Fruit fly (Drosophila melanogaster): ENCODE measurements around the gene CG7142.

Gene CG7142

DNA sequence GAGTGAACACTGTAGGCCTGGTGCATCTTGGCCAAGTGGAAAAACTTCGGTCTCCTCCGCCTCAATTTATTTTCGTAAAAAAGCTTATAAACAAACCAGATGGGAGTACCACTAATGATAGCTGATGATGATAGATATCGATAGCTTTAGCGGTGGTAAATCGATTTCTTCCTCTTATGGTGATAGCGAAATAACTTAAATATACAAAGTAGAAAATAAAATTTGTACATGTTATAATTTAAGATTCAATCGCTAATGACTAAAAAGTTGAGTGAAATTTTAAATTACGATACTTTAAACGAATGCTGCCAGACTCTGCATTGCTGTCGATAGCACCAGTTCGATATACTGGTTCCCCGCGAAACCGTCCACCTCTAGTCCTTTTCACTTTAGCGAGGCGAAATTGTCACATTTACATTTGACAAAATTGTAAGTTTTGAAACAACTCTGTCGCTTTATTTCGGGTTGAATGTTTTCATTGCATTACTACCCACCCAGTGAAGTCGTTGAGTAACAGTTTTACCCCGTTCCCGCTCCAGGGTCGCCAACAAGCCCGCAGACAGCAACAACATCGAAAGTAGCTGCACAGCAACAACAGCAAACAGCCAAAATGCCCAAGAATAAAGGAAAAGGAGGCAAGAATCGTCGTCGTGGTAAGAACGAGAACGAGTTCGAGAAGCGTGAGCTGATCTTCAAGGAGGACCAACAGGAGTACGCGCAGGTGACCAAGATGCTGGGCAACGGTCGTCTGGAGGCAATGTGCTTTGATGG, 4.8 kb downstream of the CG7142 start, which contains the start of the genes Vps39 and eIF1A (continued):
- TF ChIP-seq Lpt (GFP tag; optimal IDR thresholded peaks at IDR 0.05), result no peak
- TF ChIP-seq jing (GFP tag; optimal IDR thresholded peaks at IDR 0.05), result no peak
- TF ChIP-seq Xbp1 (GFP tag; optimal IDR thresholded peaks at IDR 0.05), result peak; percentile 48
- no peak for TF ChIP-seq lov (optimal IDR thresholded peaks at IDR 0.05)
- TF ChIP-seq lov (GFP tag; IDR thresholded peaks at IDR 0.05), result no peak
- TF ChIP-seq nau (GFP tag; optimal IDR thresholded peaks at IDR 0.05), result no peak
- no peak for TF ChIP-seq Ptx1 (GFP tag; IDR thresholded peaks at IDR 0.05)
- no peak for TF ChIP-seq CG12071 (GFP tag; optimal IDR thresholded peaks at IDR 0.05)
- TF ChIP-seq CG8388 (GFP tag; optimal IDR thresholded peaks at IDR 0.05), result peak; percentile 24
- TF ChIP-seq Nf-YB (GFP tag; optimal IDR thresholded peaks at IDR 0.05), result no peak
- TF ChIP-seq Sox100B (GFP tag; optimal IDR thresholded peaks at IDR 0.05), result no peak
- no peak for TF ChIP-seq CG2199 (GFP tag; IDR thresholded peaks at IDR 0.05)
- no peak for TF ChIP-seq rib (GFP tag; IDR thresholded peaks at IDR 0.05)
- peak; percentile 69 for TF ChIP-seq Opbp (GFP tag; IDR thresholded peaks at IDR 0.05; ENCODE audit: partially characterized antibody)
- TF ChIP-seq Side (GFP tag; optimal IDR thresholded peaks at IDR 0.05), result no peak
- no peak for TF ChIP-seq nom (GFP tag; optimal IDR thresholded peaks at IDR 0.05)
- peak; percentile 40; the same call in 1 of the 2 replicates for TF ChIP-seq Xrp1 (GFP tag; IDR thresholded peaks at IDR 0.05)
- peak; percentile 86 for TF ChIP-seq CG2129 (GFP tag; IDR thresholded peaks at IDR 0.05; ENCODE audit: partially characterized antibody)
- TF ChIP-seq CG9876 (GFP tag; optimal IDR thresholded peaks at IDR 0.05), result no peak
- peak; percentile 37; the same call in 1 of the 2 replicates for TF ChIP-seq CG6689 (GFP tag; IDR thresholded peaks at IDR 0.05)
- TF ChIP-seq H15 (GFP tag; IDR thresholded peaks at IDR 0.05), result no peak
- peak; percentile 67 for TF ChIP-seq bbx (GFP tag; IDR thresholded peaks at IDR 0.05; ENCODE audit: partially characterized antibody)
- no peak for TF ChIP-seq ftz-f1 (GFP tag; optimal IDR thresholded peaks at IDR 0.05)
- peak; percentile 17 for TF ChIP-seq CG2202 (tag; optimal IDR thresholded peaks at IDR 0.05)
- no peak for TF ChIP-seq grn (GFP tag; optimal IDR thresholded peaks at IDR 0.05)
- TF ChIP-seq pnt (GFP tag; optimal IDR thresholded peaks at IDR 0.05), result no peak
- peak; percentile 4 for TF ChIP-seq Dek (tag; optimal IDR thresholded peaks at IDR 0.05)
- TF ChIP-seq Lim3 (GFP tag; IDR thresholded peaks at IDR 0.05), result no peak
- no peak for TF ChIP-seq CG10462 (GFP tag; optimal IDR thresholded peaks at IDR 0.05)
- TF ChIP-seq BEAF-32 (GFP tag; optimal IDR thresholded peaks at IDR 0.05), result peak; percentile 92
- no peak for TF ChIP-seq CG11085 (GFP tag; IDR thresholded peaks at IDR 0.05)
- peak; percentile 91 for TF ChIP-seq unc-4 (GFP tag; IDR thresholded peaks at IDR 0.05; ENCODE audit: partially characterized antibody)
- TF ChIP-seq Taf1 (GFP tag; IDR thresholded peaks at IDR 0.05), result no peak
- peak; percentile 93 for TF ChIP-seq CG13287 (GFP tag; IDR thresholded peaks at IDR 0.05; ENCODE audit: partially characterized antibody)
- peak; percentile 60; the same call in 1 of the 4 replicates for TF ChIP-seq chinmo (GFP tag; IDR thresholded peaks at IDR 0.05; ENCODE audit: partially characterized antibody)
- TF ChIP-seq CG8089 (GFP tag; optimal IDR thresholded peaks at IDR 0.05), result no peak
- TF ChIP-seq CG5953 (GFP tag; IDR thresholded peaks at IDR 0.05), result no peak

- TF ChIP-seq Nf-YC (tag; optimal IDR thresholded peaks at IDR 0.05), result peak; percentile 90
- TF ChIP-seq phol (tag; optimal IDR thresholded peaks at IDR 0.05), result no peak
- TF ChIP-seq Nf-YB (GFP tag; optimal IDR thresholded peaks at IDR 0.05), result peak; percentile 73
- TF ChIP-seq CG18599 (GFP tag; optimal IDR thresholded peaks at IDR 0.05), result no peak
- TF ChIP-seq Deaf1 (tag; optimal IDR thresholded peaks at IDR 0.05), result peak; percentile 42
- 0 out of 2 replicates have a peak, but pooled peaks have one; percentile 27 for TF ChIP-seq sna (GFP tag; IDR thresholded peaks at IDR 0.05; ENCODE audit: partially characterized antibody)
- 0 out of 3 replicates have a peak, but pooled peaks have one; percentile 15 for TF ChIP-seq CG34224 (GFP tag; IDR thresholded peaks at IDR 0.05; ENCODE audit: partially characterized antibody)
- TF ChIP-seq ewg (GFP tag; optimal IDR thresholded peaks at IDR 0.05), result peak; percentile 96
- no peak for TF ChIP-seq CG17385 (GFP tag; optimal IDR thresholded peaks at IDR 0.05)
- TF ChIP-seq Dfd (GFP tag; optimal IDR thresholded peaks at IDR 0.05), result peak in 1 of 2 experiments; percentile 39
- TF ChIP-seq CG4360 (GFP tag; IDR thresholded peaks at IDR 0.05), result peak; percentile 91
- peak; percentile 71; the same call in 1 of the 2 replicates for TF ChIP-seq seq (GFP tag; IDR thresholded peaks at IDR 0.05)
- TF ChIP-seq lilli (GFP tag; optimal IDR thresholded peaks at IDR 0.05), result no peak
- peak; percentile 92 for TF ChIP-seq Ets65A (GFP tag)
Observed at dm6 chr3R:18269744-18270348, 9.5 kb downstream of the CG7142 start.
